Fruit fly (Drosophila melanogaster): Measurements from ENCODE around the gene Ddx56.

Gene Ddx56

dm6 chrX:21369149-21369988, 18.4 kb downstream of the Ddx56 start (continued):
- TF ChIP-seq Gug (GFP tag; IDR thresholded peaks at IDR 0.05) (no peak), Met (GFP tag; optimal IDR thresholded peaks at IDR 0.05) (peak; percentile 25), CG7368 (GFP tag; optimal IDR thresholded peaks at IDR 0.05) (no peak), achi (GFP tag; optimal IDR thresholded peaks at IDR 0.05) (no peak), Sox14 (GFP tag; optimal IDR thresholded peaks at IDR 0.05) (peak; percentile 42), Lpt (GFP tag; optimal IDR thresholded peaks at IDR 0.05) (no peak), Sox15 (GFP tag; optimal IDR thresholded peaks at IDR 0.05) (no peak), CG11902 (GFP tag; optimal IDR thresholded peaks at IDR 0.05) (no peak), cyc (GFP tag; optimal IDR thresholded peaks at IDR 0.05) (no peak), net (GFP tag; optimal IDR thresholded peaks at IDR 0.05) (no peak), Ets96B (tag; optimal IDR thresholded peaks at IDR 0.05) (no peak), svp (GFP tag) (no peak), Eip75B (GFP tag; optimal IDR thresholded peaks at IDR 0.05) (peak; percentile 20), CG8632 (GFP tag; optimal IDR thresholded peaks at IDR 0.05) (no peak), lz (GFP tag; optimal IDR thresholded peaks at IDR 0.05) (no peak), fd59A (GFP tag; optimal IDR thresholded peaks at IDR 0.05) (no peak), CG6808 (GFP tag; optimal IDR thresholded peaks at IDR 0.05) (peak; percentile 35), CG6276 (GFP tag; optimal IDR thresholded peaks at IDR 0.05) (no peak), Hr39 (GFP tag; optimal IDR thresholded peaks at IDR 0.05) (no peak), CG8119 (GFP tag; IDR thresholded peaks at IDR 0.05) (no peak), Ets21C (GFP tag; optimal IDR thresholded peaks at IDR 0.05) (no peak), Hr4 (GFP tag; optimal IDR thresholded peaks at IDR 0.05) (no peak), CG6163 (GFP tag; IDR thresholded peaks at IDR 0.05) (no peak), esn (GFP tag; optimal IDR thresholded peaks at IDR 0.05) (peak; percentile 19), CG8319 (GFP tag; optimal IDR thresholded peaks at IDR 0.05) (no peak), CG32006 (GFP tag; optimal IDR thresholded peaks at IDR 0.05) (no peak), CG11294 (GFP tag; IDR thresholded peaks at IDR 0.05) (no peak), salr (GFP tag; optimal IDR thresholded peaks at IDR 0.05) (no peak), Smox (GFP tag; optimal IDR thresholded peaks at IDR 0.05) (no peak), fd85E (GFP tag; optimal IDR thresholded peaks at IDR 0.05) (no peak), CG15336 (GFP tag; IDR thresholded peaks at IDR 0.05) (no peak), pdm3 (GFP tag; optimal IDR thresholded peaks at IDR 0.05) (no peak), CG3919 (GFP tag; optimal IDR thresholded peaks at IDR 0.05) (no peak), Hr38 (GFP tag; optimal IDR thresholded peaks at IDR 0.05) (no peak)

- TF ChIP-seq CG32006 (GFP tag; optimal IDR thresholded peaks at IDR 0.05): no peak
- no peak for TF ChIP-seq CG11762 (GFP tag; optimal IDR thresholded peaks at IDR 0.05; ENCODE audit: insufficient read depth)
- peak; percentile 78 for TF ChIP-seq svp (GFP tag)
- no peak for TF ChIP-seq CG8319 (GFP tag; optimal IDR thresholded peaks at IDR 0.05)
- TF ChIP-seq CG9139 (GFP tag; optimal IDR thresholded peaks at IDR 0.05): peak; percentile 42
- no peak for TF ChIP-seq salr (GFP tag; optimal IDR thresholded peaks at IDR 0.05)
- TF ChIP-seq Eip93F (GFP tag; optimal IDR thresholded peaks at IDR 0.05): no peak
- TF ChIP-seq topi (GFP tag; optimal IDR thresholded peaks at IDR 0.05): no peak
- no peak for TF ChIP-seq CG6792 (GFP tag; optimal IDR thresholded peaks at IDR 0.05)
- peak; percentile 77 for TF ChIP-seq Eip75B (GFP tag; optimal IDR thresholded peaks at IDR 0.05)
- TF ChIP-seq CG6163 (GFP tag; IDR thresholded peaks at IDR 0.05): peak; percentile 69; the same call in 2 of the 3 replicates
- TF ChIP-seq CG8119 (GFP tag; IDR thresholded peaks at IDR 0.05): peak; percentile 57; the same call in 2 of the 3 replicates
- TF ChIP-seq CG6854 (GFP tag; optimal IDR thresholded peaks at IDR 0.05): no peak
- TF ChIP-seq CG31627 (GFP tag; optimal IDR thresholded peaks at IDR 0.05): no peak
- no peak for TF ChIP-seq Ets96B (tag; optimal IDR thresholded peaks at IDR 0.05)
- TF ChIP-seq Smox (GFP tag; optimal IDR thresholded peaks at IDR 0.05): no peak
- peak; percentile 74 for TF ChIP-seq Eip78C (GFP tag)
- TF ChIP-seq CG6276 (GFP tag; optimal IDR thresholded peaks at IDR 0.05): peak; percentile 58
- TF ChIP-seq CG16779 (tag; optimal IDR thresholded peaks at IDR 0.05): peak; percentile 45
- TF ChIP-seq CG10631 (GFP tag; optimal IDR thresholded peaks at IDR 0.05): no peak
- TF ChIP-seq dac (GFP tag; optimal IDR thresholded peaks at IDR 0.05): no peak
- TF ChIP-seq Gug (GFP tag; IDR thresholded peaks at IDR 0.05): peak; percentile 32; the same call in 1 of the 2 replicates
- peak; percentile 44 for TF ChIP-seq Hr39 (GFP tag; optimal IDR thresholded peaks at IDR 0.05)
- TF ChIP-seq CG3032 (tag; optimal IDR thresholded peaks at IDR 0.05): no peak
- TF ChIP-seq CG15336 (GFP tag; IDR thresholded peaks at IDR 0.05): peak; percentile 51
- peak; percentile 88 for TF ChIP-seq Sox14 (GFP tag; optimal IDR thresholded peaks at IDR 0.05)
- peak; percentile 64 for TF ChIP-seq vri (GFP tag; optimal IDR thresholded peaks at IDR 0.05)
- TF ChIP-seq net (GFP tag; optimal IDR thresholded peaks at IDR 0.05): peak; percentile 17
- TF ChIP-seq Ets21C (GFP tag; optimal IDR thresholded peaks at IDR 0.05): no peak
- no peak for TF ChIP-seq CG1621 (tag; optimal IDR thresholded peaks at IDR 0.05)
Observed at dm6 chrX:21368410-21368918, 19.3 kb downstream of the Ddx56 start.
